Worm (Caenorhabditis elegans) whole organism, L2 larva: ENCODE measurements around the gene C25E10.4.

Source experiments
- C34F6.9 ChIP-seq: fragments of 150-350 bp; optimal IDR thresholded peaks from 2 replicates; lab custom pipeline; 2014; ENCODE audit warnings: missing biosample characterization, missing genetic modification characterization
- F13H6.1 ChIP-seq: sonication (generic microtip); optimal IDR thresholded peaks from 2 replicates; lab custom pipeline; 2016; ENCODE audit warnings: missing genetic modification characterization, missing compliant biosample characterization
- R02D3.7 ChIP-seq: fragments of 150-350 bp; optimal IDR thresholded peaks from 2 replicates; lab custom pipeline; 2014; ENCODE audit warnings: missing biosample characterization, missing genetic modification characterization
- Y55F3AM.14 ChIP-seq: fragments of 200-800 bp; sonication (Bioruptor generic); optimal IDR thresholded peaks from 2 replicates; lab custom pipeline; 2018; ENCODE audit warnings: mild to moderate bottlenecking, missing genetic modification characterization, missing compliant biosample characterization
- ZK546.5 ChIP-seq: sonication (generic microtip); optimal IDR thresholded peaks from 2 replicates; lab custom pipeline; 2017; ENCODE audit warnings: missing biosample characterization, missing genetic modification characterization
- alr-1 ChIP-seq: fragments of 150-350 bp; optimal IDR thresholded peaks from 2 replicates; lab custom pipeline; 2014; ENCODE audit warnings: missing biosample characterization, missing genetic modification characterization
- aly-2 ChIP-seq: fragments of 150-350 bp; optimal IDR thresholded peaks from 2 replicates; lab custom pipeline; 2014; ENCODE audit warnings: missing biosample characterization, missing genetic modification characterization
- ama-1 ChIP-seq: fragments of 150-350 bp; optimal IDR thresholded peaks from 2 replicates; lab custom pipeline; 2018; ENCODE audit warnings: inconsistent platforms
- ceh-16 ChIP-seq: fragments of 150-350 bp; optimal IDR thresholded peaks from 2 replicates; lab custom pipeline; 2014; ENCODE audit warnings: missing biosample characterization, missing genetic modification characterization
- crh-2 ChIP-seq: sonication (generic microtip); optimal IDR thresholded peaks from 2 replicates; lab custom pipeline; 2017; ENCODE audit warnings: missing biosample characterization, missing genetic modification characterization
- dmd-4 ChIP-seq: sonication (generic microtip); optimal IDR thresholded peaks from 2 replicates; lab custom pipeline; 2017; ENCODE audit warnings: missing biosample characterization, missing genetic modification characterization
- egl-27 ChIP-seq: sonication (generic microtip); optimal IDR thresholded peaks from 3 replicates; lab custom pipeline; 2017; ENCODE audit warnings: missing biosample characterization, missing genetic modification reagents, missing genetic modification characterization
- elt-3 ChIP-seq: sonication (generic microtip); optimal IDR thresholded peaks from 2 replicates; lab custom pipeline; 2017; ENCODE audit warnings: missing biosample characterization, missing genetic modification characterization
- fos-1 ChIP-seq: fragments of 150-350 bp; optimal IDR thresholded peaks from 2 replicates; lab custom pipeline; 2014; ENCODE audit warnings: missing biosample characterization, missing genetic modification characterization
- gmeb-1 ChIP-seq: fragments of 150-350 bp; optimal IDR thresholded peaks from 2 replicates; lab custom pipeline; 2014; ENCODE audit warnings: missing biosample characterization, missing genetic modification characterization
- lin-11 ChIP-seq: fragments of 150-350 bp; sonication (generic microtip); optimal IDR thresholded peaks from 2 replicates; lab custom pipeline; 2014; ENCODE audit warnings: missing biosample characterization, missing genetic modification characterization, inconsistent platforms, mixed read lengths
- lin-13 ChIP-seq: fragments of 150-350 bp; optimal IDR thresholded peaks from 2 replicates; lab custom pipeline; 2014; ENCODE audit warnings: missing biosample characterization, missing genetic modification reagents, missing genetic modification characterization
- mab-5 ChIP-seq: fragments of 150-350 bp; optimal IDR thresholded peaks from 2 replicates; lab custom pipeline; 2014; ENCODE audit warnings: missing biosample characterization, missing genetic modification characterization
- mbf-1 ChIP-seq: sonication (generic microtip); optimal IDR thresholded peaks from 2 replicates; lab custom pipeline; 2017; ENCODE audit warnings: missing biosample characterization, missing genetic modification characterization
- mdl-1 ChIP-seq, 2 experiments: fragments of 150-350 bp in 1 of 2; sonication (generic microtip) in 1 of 2; optimal IDR thresholded peaks; 2 replicates each; lab custom pipeline; 2017; ENCODE audit warnings: missing biosample characterization in 2 of 2, missing genetic modification characterization in 2 of 2
- nhr-11 ChIP-seq: fragments of 150-350 bp; optimal IDR thresholded peaks from 2 replicates; lab custom pipeline; 2014; ENCODE audit warnings: missing biosample characterization, missing genetic modification characterization
- nhr-12 ChIP-seq: fragments of 150-350 bp; optimal IDR thresholded peaks from 2 replicates; lab custom pipeline; 2014; ENCODE audit warnings: missing biosample characterization, missing genetic modification characterization
- nhr-129 ChIP-seq: fragments of 150-350 bp; optimal IDR thresholded peaks from 2 replicates; lab custom pipeline; 2014; ENCODE audit warnings: missing biosample characterization, missing genetic modification characterization
- nhr-21 ChIP-seq: fragments of 150-350 bp; optimal IDR thresholded peaks from 2 replicates; lab custom pipeline; 2014; ENCODE audit warnings: missing biosample characterization, missing genetic modification characterization
- nhr-237 ChIP-seq: fragments of 150-350 bp; optimal IDR thresholded peaks from 2 replicates; lab custom pipeline; 2014; ENCODE audit warnings: missing biosample characterization, missing genetic modification characterization
- nhr-25 ChIP-seq: fragments of 150-350 bp; sonication (generic microtip); optimal IDR thresholded peaks from 3 replicates; lab custom pipeline; 2014; ENCODE audit warnings: missing biosample characterization, missing genetic modification characterization
- nhr-6 ChIP-seq: fragments of 150-350 bp; optimal IDR thresholded peaks from 2 replicates; lab custom pipeline; 2014; ENCODE audit warnings: missing biosample characterization, missing genetic modification characterization
- nhr-77 ChIP-seq: fragments of 150-350 bp; optimal IDR thresholded peaks from 2 replicates; lab custom pipeline; 2014; ENCODE audit warnings: missing biosample characterization, missing genetic modification characterization
- sem-4 ChIP-seq: fragments of 150-350 bp; optimal IDR thresholded peaks from 2 replicates; lab custom pipeline; 2014; ENCODE audit warnings: missing biosample characterization, missing genetic modification reagents, missing genetic modification characterization
- skn-1 ChIP-seq: sonication (generic microtip); optimal IDR thresholded peaks from 2 replicates; lab custom pipeline; 2017; ENCODE audit warnings: missing biosample characterization, missing genetic modification characterization
- sma-3 ChIP-seq: sonication (generic microtip); optimal IDR thresholded peaks from 2 replicates; lab custom pipeline; 2016; ENCODE audit warnings: missing genetic modification reagents, missing genetic modification characterization, missing compliant biosample characterization
- sma-9 ChIP-seq, 2 experiments: fragments of 150-350 bp in 1 of 2; sonication (generic microtip) in 1 of 2; optimal IDR thresholded peaks; 2 replicates each; lab custom pipeline; 2014 to 2016; ENCODE audit warnings: missing genetic modification characterization in 2 of 2, mild to moderate bottlenecking in 1 of 2, missing biosample characterization in 1 of 2, missing compliant biosample characterization in 1 of 2, missing genetic modification reagents in 1 of 2, moderate library complexity in 1 of 2
- snpc-4 ChIP-seq: fragments of 150-350 bp; optimal IDR thresholded peaks from 2 replicates; lab custom pipeline; 2014; ENCODE audit warnings: missing biosample characterization, missing genetic modification characterization
- unc-39 ChIP-seq: fragments of 150-350 bp; optimal IDR thresholded peaks from 2 replicates; lab custom pipeline; 2014; ENCODE audit warnings: missing biosample characterization, missing genetic modification characterization
- unc-62 ChIP-seq: fragments of 150-350 bp; optimal IDR thresholded peaks from 2 replicates; lab custom pipeline; 2014; ENCODE audit warnings: missing biosample characterization, missing genetic modification reagents, missing genetic modification characterization
- ztf-1 ChIP-seq: fragments of 200-800 bp; sonication (Bioruptor generic); conservative IDR thresholded peaks from 2 replicates; pipeline ENCODE4 v1.3.6; 2022; ENCODE audit warnings: missing genetic modification characterization, missing compliant biosample characterization
- ztf-11 ChIP-seq: sonication (generic microtip); optimal IDR thresholded peaks from 2 replicates; lab custom pipeline; 2017; ENCODE audit warnings: missing biosample characterization, missing genetic modification characterization

C25E10.4 gene

ce11 chrV:9035685-9036084 is 2.3 kb downstream of the C25E10.4 start, which contains the start of gene srsx-34:
srsx-34 (plus strand) TSS chrV:9035985.
- TF ChIP-seq nhr-129 (tag; lab: Kevin White, UChicago) (no peak), lin-11 (no peak), egl-27 (no peak), snpc-4 (tag; lab: Kevin White, UChicago) (no peak), nhr-21 (tag; lab: Kevin White, UChicago) (no peak), mbf-1 (no peak), sem-4 (tag; lab: Kevin White, UChicago) (no peak), ZK546.5 (tag; lab: Kevin White, UChicago) (no peak), ztf-1 (GFP tag; lab: Robert Waterston, UW) (no peak), fos-1 (tag; lab: Kevin White, UChicago) (no peak), lin-13 (GFP tag; lab: Kevin White, UChicago) (no peak), skn-1 (tag; lab: Kevin White, UChicago) (no peak), sma-3 (GFP tag; lab: Kevin White, UChicago) (no peak), unc-39 (no peak), nhr-237 (tag; lab: Kevin White, UChicago) (no peak), mdl-1 (tag; optimal IDR thresholded peaks at IDR 0.05; lab: Kevin White, UChicago) (no peak), sma-9 (GFP tag; optimal IDR thresholded peaks at IDR 0.05; lab: Kevin White, UChicago) (no peak), sma-9 (tag; optimal IDR thresholded peaks at IDR 0.05; lab: Kevin White, UChicago) (no peak)

ce11 chrV:9041030-9041429 is 7.7 kb downstream of the C25E10.4 start, which contains the start of gene cyp-33B1:
cyp-33B1 (plus strand) TSS chrV:9041330.
- no peak for TF ChIP-seq sem-4 (tag; lab: Kevin White, UChicago)
- TF ChIP-seq, all 48 proteins: peak for 0

ce11 chrV:9044871-9045270 is 11.5 kb downstream of the C25E10.4 start, which contains the start of gene nhr-30:
nhr-30 (plus strand) TSS chrV:9045171.
- TF ChIP-seq R02D3.7 (tag; lab: Kevin White, UChicago) (no peak), elt-3 (tag; lab: Kevin White, UChicago) (no peak), sma-9 (GFP tag; optimal IDR thresholded peaks at IDR 0.05; lab: Kevin White, UChicago) (no peak), sma-9 (tag; optimal IDR thresholded peaks at IDR 0.05; lab: Kevin White, UChicago) (no peak), ztf-11 (tag; lab: Kevin White, UChicago) (no peak), C34F6.9 (no peak), egl-27 (no peak), dmd-4 (no peak), sem-4 (tag; lab: Kevin White, UChicago) (no peak), skn-1 (tag; lab: Kevin White, UChicago) (no peak), gmeb-1 (tag; lab: Kevin White, UChicago) (no peak), mab-5 (tag; lab: Kevin White, UChicago) (no peak), mdl-1 (tag; optimal IDR thresholded peaks at IDR 0.05; lab: Kevin White, UChicago) (no peak), aly-2 (tag; lab: Kevin White, UChicago) (no peak), nhr-25 (tag; lab: Kevin White, UChicago) (no peak), alr-1 (tag; lab: Kevin White, UChicago) (no peak), unc-62 (no peak), F13H6.1 (tag; lab: Kevin White, UChicago) (no peak)

- TF ChIP-seq ceh-16 (tag; lab: Kevin White, UChicago): no peak
- no peak for TF ChIP-seq ama-1 (lab: Kevin White, UChicago)
- TF ChIP-seq Y55F3AM.14: no peak
- TF ChIP-seq nhr-237 (tag; lab: Kevin White, UChicago): no peak
- peak; percentile 26 for TF ChIP-seq nhr-21 (tag; lab: Kevin White, UChicago)
Measured at ce11 chrV:9047555-9048049, 14.2 kb downstream of the C25E10.4 start, which contains the start of gene C25E10.17. C25E10.17 (minus strand) TSS chrV:9047605.

- TF ChIP-seq mbf-1 (no peak), nhr-12 (tag; lab: Kevin White, UChicago) (no peak), nhr-11 (tag; lab: Kevin White, UChicago) (no peak), mdl-1 (tag; optimal IDR thresholded peaks at IDR 0.05; lab: Kevin White, UChicago) (no peak), nhr-6 (tag; lab: Kevin White, UChicago) (no peak), crh-2 (no peak), mab-5 (tag; lab: Kevin White, UChicago) (no peak), nhr-77 (tag; lab: Kevin White, UChicago) (no peak), lin-13 (GFP tag; lab: Kevin White, UChicago) (no peak), ZK546.5 (tag; lab: Kevin White, UChicago) (no peak), ceh-16 (tag; lab: Kevin White, UChicago) (no peak), unc-39 (no peak), elt-3 (tag; lab: Kevin White, UChicago) (no peak), ztf-11 (tag; lab: Kevin White, UChicago) (no peak)
Measured at ce11 chrV:9049271-9049670, 15.9 kb downstream of the C25E10.4 start.
